Fruit fly (Drosophila melanogaster) whole organism, wandering third instar larva: ENCODE measurements around the gene Tbh.

Experiments
- Mio ChIP-seq: sonication (Bioruptor generic); optimal IDR thresholded peaks from 2 replicates; lab custom pipeline; 2016; ENCODE audit warnings: missing biosample characterization, missing genetic modification characterization
- Rel ChIP-seq, 2 experiments: fragments of 200-800 bp; sonication (Bioruptor generic) in 1 of 2; optimal IDR thresholded peaks; 2 replicates in 1 of 2; 3 replicates in 1 of 2; lab custom pipeline; 2016 to 2019; ENCODE audit warnings: mild to moderate bottlenecking in 2 of 2, missing biosample characterization in 2 of 2, missing genetic modification characterization in 2 of 2, moderate library complexity in 1 of 2
- brk ChIP-seq: fragments of 200-800 bp; sonication (Bioruptor generic); optimal IDR thresholded peaks from 2 replicates; lab custom pipeline; 2016; ENCODE audit warnings: missing biosample characterization, mild to moderate bottlenecking, missing genetic modification characterization
- lola ChIP-seq: fragments of >200 bp; optimal IDR thresholded peaks from 2 replicates; lab custom pipeline; 2017; ENCODE audit warnings: missing biosample characterization, missing genetic modification characterization
- psq ChIP-seq: fragments of 200-800 bp; sonication (Bioruptor generic); optimal IDR thresholded peaks from 3 replicates; lab custom pipeline; 2017; ENCODE audit warnings: missing biosample characterization, mild to moderate bottlenecking, missing genetic modification characterization, moderate library complexity

- TF ChIP-seq Rel (GFP tag; optimal IDR thresholded peaks at IDR 0.05; lab: Kevin White, UChicago) (no peak), Rel (tag; optimal IDR thresholded peaks at IDR 0.05; lab: Kevin White, UChicago) (no peak), psq (no peak), lola (GFP tag; lab: Kevin White, UChicago) (no peak), Mio (GFP tag; lab: Kevin White, UChicago) (no peak), brk (GFP tag; lab: Kevin White, UChicago) (no peak)
Observed at dm6 chrX:7969188-7969829, 26.2 kb upstream of the Tbh start.
